Fruit fly (Drosophila melanogaster): Measurements from ENCODE around the gene CecA2.

CecA2 gene

dm6 chr3R:30177494-30177893 lies 34.5 kb upstream of the CecA2 start, which contains the start of the genes CG1983 and CG15530:
CG1983 (minus strand) TSS chr3R:30177700.
CG15530 (plus strand) TSS chr3R:30177877.
- TF ChIP-seq sens (GFP tag) (peak; percentile 44), Myb (GFP tag; optimal IDR thresholded peaks at IDR 0.05) (peak; percentile 47), Doc2 (GFP tag; IDR thresholded peaks at IDR 0.05) (no peak), CG8765 (GFP tag; IDR thresholded peaks at IDR 0.05) (no peak), pzg (GFP tag; optimal IDR thresholded peaks at IDR 0.05) (peak; percentile 37), slou (GFP tag; optimal IDR thresholded peaks at IDR 0.05) (no peak), E2f2 (GFP tag; IDR thresholded peaks at IDR 0.05) (peak; percentile 89), gfzf (GFP tag; optimal IDR thresholded peaks at IDR 0.05) (peak; percentile 47), CG9797 (GFP tag; optimal IDR thresholded peaks at IDR 0.05) (peak; percentile 50), zf30C (GFP tag; optimal IDR thresholded peaks at IDR 0.05) (no peak), MBD-R2 (GFP tag; IDR thresholded peaks at IDR 0.05) (peak; percentile 64), crp (GFP tag; optimal IDR thresholded peaks at IDR 0.05) (peak; percentile 36 to 89), pros (GFP tag; optimal IDR thresholded peaks at IDR 0.05) (no peak), cg (GFP tag; optimal IDR thresholded peaks at IDR 0.05) (no peak), CG2875 (GFP tag; optimal IDR thresholded peaks at IDR 0.05) (no peak), MESR4 (GFP tag; optimal IDR thresholded peaks at IDR 0.05) (peak; percentile 7), Stat92E (GFP tag; optimal IDR thresholded peaks at IDR 0.05) (no peak), stwl (tag; optimal IDR thresholded peaks at IDR 0.05) (peak; percentile 30), trem (tag; optimal IDR thresholded peaks at IDR 0.05) (peak; percentile 94), hbn (GFP tag; IDR thresholded peaks at IDR 0.05; ENCODE audit: partially characterized antibody) (0 out of 2 replicates have a peak, but pooled peaks have one; percentile 27), Dp (GFP tag; optimal IDR thresholded peaks at IDR 0.05) (peak; percentile 80)

dm6 chr3R:30179934-30180333 lies 32.0 kb upstream of the CecA2 start, which contains the start of gene Bet5:
Bet5 (plus strand) TSS chr3R:30180232.
- peak; percentile 33 for TF ChIP-seq sd (tag; optimal IDR thresholded peaks at IDR 0.05)
- peak; percentile 59 for TF ChIP-seq vvl (GFP tag; IDR thresholded peaks at IDR 0.05)
- TF ChIP-seq disco-r (GFP tag; optimal IDR thresholded peaks at IDR 0.05), result no peak
- peak; percentile 12 for TF ChIP-seq CG2116 (GFP tag; optimal IDR thresholded peaks at IDR 0.05)
- TF ChIP-seq fru (optimal IDR thresholded peaks at IDR 0.05), result no peak
- TF ChIP-seq CG1603 (tag; optimal IDR thresholded peaks at IDR 0.05), result peak; percentile 46
- no peak for TF ChIP-seq cwo (GFP tag; optimal IDR thresholded peaks at IDR 0.05)
- TF ChIP-seq row (GFP tag; IDR thresholded peaks at IDR 0.05), result 0 out of 3 replicates have a peak, but pooled peaks have one; percentile 8
- TF ChIP-seq stwl (tag; optimal IDR thresholded peaks at IDR 0.05), result peak; percentile 80
- no peak for TF ChIP-seq B-H1 (GFP tag; IDR thresholded peaks at IDR 0.05)
- TF ChIP-seq CG12155 (GFP tag; optimal IDR thresholded peaks at IDR 0.05), result no peak
- no peak for TF ChIP-seq CG12391 (tag; optimal IDR thresholded peaks at IDR 0.05)
- no peak for TF ChIP-seq hb (GFP tag; IDR thresholded peaks at IDR 0.05; ENCODE audit: partially characterized antibody)
- peak; percentile 89 for TF ChIP-seq Myb (GFP tag; optimal IDR thresholded peaks at IDR 0.05)
- TF ChIP-seq trem (tag; optimal IDR thresholded peaks at IDR 0.05), result peak; percentile 98
- peak in 1 of 2 experiments; percentile 7 for TF ChIP-seq Pdp1 (GFP tag; optimal IDR thresholded peaks at IDR 0.05)
- TF ChIP-seq bbx (GFP tag; IDR thresholded peaks at IDR 0.05; ENCODE audit: partially characterized antibody), result peak; percentile 17; the same call in 1 of the 2 replicates
- no peak for TF ChIP-seq gcm (GFP tag; optimal IDR thresholded peaks at IDR 0.05)
- peak; percentile 8 for TF ChIP-seq CG12659 (GFP tag; optimal IDR thresholded peaks at IDR 0.05)
- TF ChIP-seq fd96Cb (tag; optimal IDR thresholded peaks at IDR 0.05), result no peak
- TF ChIP-seq H15 (GFP tag; IDR thresholded peaks at IDR 0.05), result no peak
- peak; percentile 29 for TF ChIP-seq CG17186 (GFP tag; optimal IDR thresholded peaks at IDR 0.05)
- TF ChIP-seq MBD-R2 (GFP tag; IDR thresholded peaks at IDR 0.05), result peak; percentile 88
- TF ChIP-seq Dp (GFP tag; optimal IDR thresholded peaks at IDR 0.05), result peak; percentile 67
- TF ChIP-seq rib (GFP tag; IDR thresholded peaks at IDR 0.05), result no peak
- no peak for TF ChIP-seq vfl (GFP tag; optimal IDR thresholded peaks at IDR 0.05)
- peak; percentile 13 for TF ChIP-seq nmo (GFP tag; optimal IDR thresholded peaks at IDR 0.05)
- no peak for TF ChIP-seq CG43689 (GFP tag; IDR thresholded peaks at IDR 0.05)
- TF ChIP-seq Sin3A (optimal IDR thresholded peaks at IDR 0.05), result peak; percentile 60
- TF ChIP-seq Bgb (GFP tag; IDR thresholded peaks at IDR 0.05; ENCODE audit: partially characterized antibody), result no peak
- TF ChIP-seq gt (GFP tag; IDR thresholded peaks at IDR 0.05), result no peak
- peak; percentile 52; the same call in 2 of the 4 replicates for TF ChIP-seq Dll (GFP tag; IDR thresholded peaks at IDR 0.05; ENCODE audit: partially characterized antibody)
- TF ChIP-seq Spps (tag; optimal IDR thresholded peaks at IDR 0.05), result no peak

All from whole organism, embryonic.